Worm (Caenorhabditis elegans): ENCODE data around the gene T16G1.5.

ce11 chrV:12944775-12945174, 5.4 kb upstream of the T16G1.5 start, which contains the start of gene grl-2:
- no peak for TF ChIP-seq skn-1 (tag; optimal IDR thresholded peaks at IDR 0.05)
- no peak for TF ChIP-seq ceh-82 (tag; optimal IDR thresholded peaks at IDR 0.05)
- TF ChIP-seq elt-3 (tag; optimal IDR thresholded peaks at IDR 0.05): no peak
- TF ChIP-seq hpl-2 (GFP tag; optimal IDR thresholded peaks at IDR 0.05): no peak
- no peak for TF ChIP-seq hlh-17 (GFP tag; optimal IDR thresholded peaks at IDR 0.05; ENCODE audit: borderline replicate concordance)
- no peak for TF ChIP-seq nhr-20 (tag; optimal IDR thresholded peaks at IDR 0.05)
- TF ChIP-seq unc-62 (GFP tag; optimal IDR thresholded peaks at IDR 0.05): no peak
- TF ChIP-seq lsy-2 (tag; optimal IDR thresholded peaks at IDR 0.05): no peak
- TF ChIP-seq irx-1 (tag; optimal IDR thresholded peaks at IDR 0.05): no peak
- TF ChIP-seq aha-1 (tag; optimal IDR thresholded peaks at IDR 0.05): no peak
- no peak for TF ChIP-seq elt-2 (tag; optimal IDR thresholded peaks at IDR 0.05)
- TF ChIP-seq ceh-8 (GFP tag; optimal IDR thresholded peaks at IDR 0.05): no peak
